Worm (Caenorhabditis elegans): ENCODE results near the gene srbc-77.

DNA sequence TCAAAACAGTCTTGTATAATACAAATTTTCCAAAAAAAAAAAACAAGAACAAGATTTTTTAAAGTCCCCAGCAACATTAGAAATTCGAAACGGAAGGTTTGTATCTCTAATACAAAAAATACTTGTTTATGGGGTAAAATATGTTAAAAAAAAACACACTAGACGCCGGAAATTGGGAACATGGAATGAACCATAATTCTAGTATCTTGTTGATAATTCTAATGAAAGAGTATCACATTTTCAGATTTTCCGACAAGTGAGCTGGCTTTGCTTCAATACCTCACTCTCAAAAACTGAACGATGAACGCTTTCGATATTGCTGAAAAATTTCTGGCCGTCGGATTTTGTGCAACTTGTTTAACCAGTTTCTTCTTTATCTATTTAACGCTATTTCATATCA lies 32.3 kb upstream of the srbc-77 start, which contains the start of gene str-60:
- TF ChIP-seq snpc-4 (GFP tag; optimal IDR thresholded peaks at IDR 0.05) (no peak), snpc-4 (tag; optimal IDR thresholded peaks at IDR 0.05) (no peak), lin-54 (GFP tag; optimal IDR thresholded peaks at IDR 0.05) (no peak), Y95B8A.8 (GFP tag; IDR thresholded peaks at IDR 0.05) (no peak)
